Fruit fly (Drosophila melanogaster) whole organism, adult: ENCODE measurements around the gene Nf1.

Experiments
- CG11617 ChIP-seq: fragments of 200-800 bp; sonication (Bioruptor generic); optimal IDR thresholded peaks from 2 replicates; lab custom pipeline; 2017; ENCODE audit warnings: mild to moderate bottlenecking, missing biosample characterization, missing genetic modification reagents, missing genetic modification characterization
- CG12768 ChIP-seq: fragments of 200-800 bp; sonication (Bioruptor generic); optimal IDR thresholded peaks from 2 replicates; lab custom pipeline; 2017; ENCODE audit warnings: missing biosample characterization, missing genetic modification characterization, mild to moderate bottlenecking, moderate library complexity, missing genetic modification reagents
- CG14711 ChIP-seq: fragments of 200-800 bp; sonication (Bioruptor generic); optimal IDR thresholded peaks from 2 replicates; lab custom pipeline; 2018; ENCODE audit warnings: missing biosample characterization, mild to moderate bottlenecking, missing genetic modification characterization, moderate library complexity
- CG1620 ChIP-seq: fragments of 200-800 bp; sonication (Bioruptor generic); optimal IDR thresholded peaks from 2 replicates; lab custom pipeline; 2016; ENCODE audit warnings: missing biosample characterization, missing genetic modification characterization
- CG33017 ChIP-seq: fragments of 200-800 bp; sonication (Bioruptor generic); optimal IDR thresholded peaks from 2 replicates; lab custom pipeline; 2018; ENCODE audit warnings: missing biosample characterization, mild to moderate bottlenecking, missing genetic modification characterization, moderate library complexity
- CG5204 ChIP-seq: fragments of 200-800 bp; sonication (Bioruptor generic); optimal IDR thresholded peaks from 2 replicates; lab custom pipeline; 2016; ENCODE audit warnings: missing biosample characterization, missing genetic modification characterization
- CG7045 ChIP-seq: fragments of 200-800 bp; sonication (Bioruptor generic); optimal IDR thresholded peaks from 2 replicates; lab custom pipeline; 2017; ENCODE audit warnings: missing biosample characterization, mild to moderate bottlenecking, missing genetic modification characterization
- CG7101 ChIP-seq: fragments of 200-800 bp; sonication (Bioruptor generic); optimal IDR thresholded peaks from 2 replicates; lab custom pipeline; 2018; ENCODE audit warnings: missing biosample characterization, mild to moderate bottlenecking, missing genetic modification characterization, moderate library complexity
- Clk ChIP-seq: fragments of 200-800 bp; sonication (Bioruptor generic); optimal IDR thresholded peaks from 2 replicates; lab custom pipeline; 2017; ENCODE audit warnings: missing biosample characterization, missing genetic modification characterization
- Crg-1 ChIP-seq: fragments of 200-800 bp; sonication (Bioruptor generic); optimal IDR thresholded peaks from 2 replicates; lab custom pipeline; 2016; ENCODE audit warnings: missing biosample characterization, missing genetic modification characterization
- Hr96 ChIP-seq: fragments of 200-800 bp; sonication (Bioruptor generic); optimal IDR thresholded peaks from 2 replicates; lab custom pipeline; 2016; ENCODE audit warnings: missing biosample characterization, missing genetic modification characterization
- Mnt ChIP-seq: fragments of 200-800 bp; sonication (Bioruptor generic); optimal IDR thresholded peaks from 2 replicates; lab custom pipeline; 2016; ENCODE audit warnings: missing biosample characterization, mild to moderate bottlenecking, missing genetic modification characterization
- bab1 ChIP-seq: fragments of 200-800 bp; sonication (Bioruptor generic); optimal IDR thresholded peaks from 3 replicates; lab custom pipeline; 2019; ENCODE audit warnings: missing biosample characterization, mild to moderate bottlenecking, missing genetic modification characterization, moderate library complexity
- cic ChIP-seq: fragments of 200-800 bp; sonication (Bioruptor generic); optimal IDR thresholded peaks from 2 replicates; lab custom pipeline; 2017; ENCODE audit warnings: missing biosample characterization, mild to moderate bottlenecking, missing genetic modification characterization, moderate library complexity
- cnc ChIP-seq, 2 experiments: fragments of >200 bp; optimal IDR thresholded peaks; 2 replicates each; lab custom pipeline; 2017
- kay ChIP-seq: fragments of 200-800 bp; sonication (Bioruptor generic); peaks from one replicate; lab custom pipeline; 2016; ENCODE audit warnings: missing biosample characterization, missing genetic modification characterization, borderline replicate concordance
- ovo ChIP-seq: fragments of 200-800 bp; sonication (Bioruptor generic); optimal IDR thresholded peaks from 2 replicates; lab custom pipeline; 2016; ENCODE audit warnings: missing biosample characterization, missing genetic modification characterization
- tj ChIP-seq: fragments of 200-800 bp; sonication (Bioruptor generic); optimal IDR thresholded peaks from 3 replicates; lab custom pipeline; 2017; ENCODE audit warnings: missing biosample characterization, mild to moderate bottlenecking, missing genetic modification characterization, moderate library complexity
- toe ChIP-seq: fragments of 200-800 bp; sonication (Bioruptor generic); optimal IDR thresholded peaks from 2 replicates; lab custom pipeline; 2016; ENCODE audit warnings: missing biosample characterization, missing genetic modification characterization

The Nf1 gene

dm6 chr3R:25968915-25969314 lies 13.9 kb upstream of the Nf1 start:
- TF ChIP-seq Mnt, result no peak
- TF ChIP-seq cic (GFP tag; lab: Kevin White, UChicago), result peak; percentile 34
- TF ChIP-seq cnc (optimal IDR thresholded peaks at IDR 0.05; lab: Kevin White, UChicago), result no peak

dm6 chr3R:25969780-25970179 lies 13.0 kb upstream of the Nf1 start, which contains the start of gene fid:
Gene fid, plus strand, starts transcription at chr3R:25970080.
- TF ChIP-seq CG7101 (tag; lab: Kevin White, UChicago), result no peak
- TF ChIP-seq CG5204 (GFP tag; lab: Kevin White, UChicago), result no peak
- TF ChIP-seq Mnt, result no peak
- no peak for TF ChIP-seq tj (GFP tag; lab: Kevin White, UChicago)
- TF ChIP-seq cic (GFP tag; lab: Kevin White, UChicago), result no peak

dm6 chr3R:25983274-25983673 lies 461 bp downstream of the Nf1 start:
- TF ChIP-seq cnc (optimal IDR thresholded peaks at IDR 0.05; lab: Kevin White, UChicago), result no peak
- TF ChIP-seq Hr96, result no peak
- no peak for TF ChIP-seq toe (GFP tag; lab: Kevin White, UChicago)
- no peak for TF ChIP-seq CG7101 (tag; lab: Kevin White, UChicago)
- no peak for TF ChIP-seq CG1620 (GFP tag; lab: Kevin White, UChicago)
- no peak for TF ChIP-seq CG7045 (GFP tag; lab: Kevin White, UChicago)
- no peak for TF ChIP-seq ovo (GFP tag; lab: Kevin White, UChicago)
- no peak for TF ChIP-seq tj (GFP tag; lab: Kevin White, UChicago)
- TF ChIP-seq Clk (GFP tag; lab: Kevin White, UChicago), result no peak
- TF ChIP-seq CG5204 (GFP tag; lab: Kevin White, UChicago), result no peak
- no peak for TF ChIP-seq CG11617 (GFP tag; lab: Kevin White, UChicago)
- TF ChIP-seq bab1 (GFP tag; lab: Kevin White, UChicago), result no peak
- no peak for TF ChIP-seq CG14711
- TF ChIP-seq CG33017, result no peak
- TF ChIP-seq cic (GFP tag; lab: Kevin White, UChicago), result no peak
- TF ChIP-seq Crg-1, result no peak
- no peak for TF ChIP-seq Mnt
- no peak for TF ChIP-seq kay (GFP tag; lab: Kevin White, UChicago)

dm6 chr3R:25996197-25997005 lies 13.6 kb downstream of the Nf1 start, which contains the start of gene CG43116:
Gene CG43116, minus strand, starts transcription at chr3R:25996996.
- no peak for TF ChIP-seq cic (GFP tag; lab: Kevin White, UChicago)
- TF ChIP-seq CG7101 (tag; lab: Kevin White, UChicago), result no peak
- no peak for TF ChIP-seq CG12768 (GFP tag; lab: Kevin White, UChicago)
- no peak for TF ChIP-seq cnc (optimal IDR thresholded peaks at IDR 0.05; lab: Kevin White, UChicago)
- TF ChIP-seq CG33017, result no peak
- TF ChIP-seq CG14711, result no peak
- no peak for TF ChIP-seq CG11617 (GFP tag; lab: Kevin White, UChicago)
- no peak for TF ChIP-seq CG5204 (GFP tag; lab: Kevin White, UChicago)
- TF ChIP-seq Clk (GFP tag; lab: Kevin White, UChicago), result no peak
- TF ChIP-seq ovo (GFP tag; lab: Kevin White, UChicago), result no peak
- no peak for TF ChIP-seq kay (GFP tag; lab: Kevin White, UChicago)
- TF ChIP-seq CG1620 (GFP tag; lab: Kevin White, UChicago), result no peak
- TF ChIP-seq tj (GFP tag; lab: Kevin White, UChicago), result no peak
- TF ChIP-seq CG7045 (GFP tag; lab: Kevin White, UChicago), result no peak
- no peak for TF ChIP-seq Crg-1

- TF ChIP-seq CG7045 (GFP tag; lab: Kevin White, UChicago) (no peak), CG1620 (GFP tag; lab: Kevin White, UChicago) (no peak), CG33017 (no peak), Mnt (no peak), bab1 (GFP tag; lab: Kevin White, UChicago) (no peak), CG12768 (GFP tag; lab: Kevin White, UChicago) (no peak), cic (GFP tag; lab: Kevin White, UChicago) (no peak), CG14711 (no peak), Crg-1 (no peak), toe (GFP tag; lab: Kevin White, UChicago) (no peak)
These were observed 14.4 kb downstream of the Nf1 start for dm6 chr3R:25997068-25997714.

- TF ChIP-seq cic (GFP tag; lab: Kevin White, UChicago) (no peak), cnc (optimal IDR thresholded peaks at IDR 0.05; lab: Kevin White, UChicago) (no peak), tj (GFP tag; lab: Kevin White, UChicago) (no peak), kay (GFP tag; lab: Kevin White, UChicago) (no peak), toe (GFP tag; lab: Kevin White, UChicago) (no peak), bab1 (GFP tag; lab: Kevin White, UChicago) (no peak), CG11617 (GFP tag; lab: Kevin White, UChicago) (no peak), CG5204 (GFP tag; lab: Kevin White, UChicago) (no peak), CG1620 (GFP tag; lab: Kevin White, UChicago) (no peak), CG33017 (no peak), CG7101 (tag; lab: Kevin White, UChicago) (no peak)
These were observed 16.3 kb downstream of the Nf1 start for dm6 chr3R:25999130-25999529.
